Worm (Caenorhabditis elegans): ENCODE results near the gene M117.1.
A peak's percentile ranks its signal among the peaks of the same experiment; 100 is the strongest.

DNA sequence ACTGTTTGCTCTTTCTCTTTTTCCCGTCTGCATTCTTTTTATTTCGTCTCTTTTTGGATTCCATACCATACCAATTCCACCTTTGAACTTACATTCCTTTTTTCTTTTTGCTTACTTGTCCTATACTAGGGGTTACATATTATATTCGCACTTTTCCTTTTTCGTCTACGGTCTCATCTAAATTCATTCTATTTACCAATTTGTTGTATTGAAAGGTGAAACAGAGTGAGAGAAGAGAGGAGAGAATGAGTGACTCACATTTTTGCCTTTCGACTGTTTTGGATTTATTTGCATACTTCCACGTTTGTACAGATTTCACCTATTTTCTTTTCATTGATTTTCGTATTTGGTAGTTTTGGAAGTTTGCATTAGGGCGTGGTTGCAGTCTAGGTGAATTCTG is 49.4 kb downstream of the M117.1 start:
- TF ChIP-seq egl-27 (tag; optimal IDR thresholded peaks at IDR 0.05), result no peak
- TF ChIP-seq blmp-1 (tag; optimal IDR thresholded peaks at IDR 0.05), result peak; percentile 32
- no peak for TF ChIP-seq nhr-237 (tag; optimal IDR thresholded peaks at IDR 0.05)
- TF ChIP-seq ztf-4 (tag; optimal IDR thresholded peaks at IDR 0.05), result no peak
- no peak for TF ChIP-seq fos-1 (tag; optimal IDR thresholded peaks at IDR 0.05)
- no peak for TF ChIP-seq mep-1 (tag; optimal IDR thresholded peaks at IDR 0.05)
- no peak for TF ChIP-seq nhr-11 (tag; optimal IDR thresholded peaks at IDR 0.05)
- no peak for TF ChIP-seq ceh-82 (tag; optimal IDR thresholded peaks at IDR 0.05)
- TF ChIP-seq nhr-77 (tag; optimal IDR thresholded peaks at IDR 0.05), result no peak
- TF ChIP-seq lin-15B (tag; optimal IDR thresholded peaks at IDR 0.05), result no peak
- no peak for TF ChIP-seq Y116A8C.19 (tag; optimal IDR thresholded peaks at IDR 0.05; ENCODE audit: borderline replicate concordance)

Measured in whole organism, L1 larva.